Worm (Caenorhabditis elegans) whole organism, young adult: ENCODE measurements around the gene eftu-2.

Experiments used
- B0261.1 ChIP-seq: sonication (generic microtip); optimal IDR thresholded peaks from 2 replicates; lab custom pipeline; 2016; ENCODE audit warnings: mild to moderate bottlenecking, missing genetic modification characterization, moderate library complexity, missing compliant biosample characterization
- D2030.7 ChIP-seq: fragments of 200-800 bp; sonication (Bioruptor generic); IDR thresholded peaks from 2 replicates; pipeline ENCODE4 v1.3.6; 2022; ENCODE audit warnings: missing genetic modification reagents, missing genetic modification characterization, missing compliant biosample characterization
- F57C9.4 ChIP-seq: sonication (generic microtip); optimal IDR thresholded peaks from 2 replicates; lab custom pipeline; 2017; ENCODE audit warnings: mild to moderate bottlenecking, missing genetic modification characterization, missing compliant biosample characterization
- ZK185.1 ChIP-seq: sonication (generic microtip); optimal IDR thresholded peaks from 2 replicates; lab custom pipeline; 2016; ENCODE audit warnings: mild to moderate bottlenecking, missing genetic modification characterization, missing compliant biosample characterization; ENCODE audit not compliant: poor library complexity, severe bottlenecking
- ceh-79 ChIP-seq: sonication (generic microtip); optimal IDR thresholded peaks from 2 replicates; lab custom pipeline; 2017; ENCODE audit warnings: mild to moderate bottlenecking, missing genetic modification characterization, missing compliant biosample characterization
- egl-18 ChIP-seq: fragments of 200-800 bp; sonication (Bioruptor generic); IDR thresholded peaks from 2 replicates; pipeline ENCODE4 v1.3.6; 2022; ENCODE audit warnings: missing genetic modification reagents, missing genetic modification characterization, missing compliant biosample characterization
- him-1 ChIP-seq: sonication (generic microtip); optimal IDR thresholded peaks from 2 replicates; lab custom pipeline; 2016; ENCODE audit warnings: missing genotype, missing genetic modification reagents, missing genetic modification characterization, missing compliant biosample characterization
- let-526 ChIP-seq: fragments of 200-800 bp; sonication (Bioruptor generic); IDR thresholded peaks from 2 replicates; pipeline ENCODE4 v1.3.6; 2022; ENCODE audit warnings: missing genetic modification reagents, missing genetic modification characterization, missing compliant biosample characterization
- let-607 ChIP-seq, 2 experiments: fragments of 200-800 bp in 1 of 2; sonication (Bioruptor generic) in 1 of 2; sonication (generic microtip) in 1 of 2; optimal IDR thresholded peaks; 2 replicates each; lab custom pipeline; 2016 to 2018; ENCODE audit warnings: mild to moderate bottlenecking in 2 of 2, missing compliant biosample characterization in 2 of 2, missing genetic modification characterization in 2 of 2, moderate library complexity in 2 of 2, missing genotype in 1 of 2
- lin-26 ChIP-seq: fragments of 200-800 bp; sonication (Bioruptor generic); IDR thresholded peaks from 2 replicates; pipeline ENCODE4 v1.3.6; 2022; ENCODE audit warnings: missing genetic modification reagents, missing genetic modification characterization, missing compliant biosample characterization
- mcd-1 ChIP-seq: fragments of 200-800 bp; sonication (Bioruptor generic); IDR thresholded peaks from 2 replicates; pipeline ENCODE4 v1.3.6; 2022; ENCODE audit warnings: missing genetic modification reagents, missing genetic modification characterization, missing compliant biosample characterization
- rpc-1 ChIP-seq, 2 experiments: fragments of 150-350 bp in 1 of 2; sonication (generic microtip) in 1 of 2; optimal IDR thresholded peaks; 2 replicates each; lab custom pipeline; 2014 to 2018; ENCODE audit warnings: missing biosample characterization in 1 of 2, missing genetic modification characterization in 1 of 2, missing genetic modification reagents in 1 of 2, missing genotype in 1 of 2
- sea-2 ChIP-seq: fragments of 200-800 bp; sonication (Bioruptor generic); IDR thresholded peaks from 2 replicates; pipeline ENCODE4 v1.3.6; 2022; ENCODE audit warnings: missing genetic modification characterization, missing compliant biosample characterization
- snpc-1.3 ChIP-seq: sonication (generic microtip); optimal IDR thresholded peaks from 2 replicates; lab custom pipeline; 2017; ENCODE audit warnings: missing genetic modification characterization, mild to moderate bottlenecking, missing compliant biosample characterization, antibody characterized with exemption, moderate library complexity, missing genotype, missing genetic modification reagents; ENCODE audit not compliant: insufficient read depth
- tbp1 ChIP-seq: fragments of 200-800 bp; sonication (Bioruptor generic); optimal IDR thresholded peaks from 2 replicates; lab custom pipeline; 2018; ENCODE audit warnings: mild to moderate bottlenecking, missing genetic modification characterization, missing compliant biosample characterization
- ztf-26 ChIP-seq: sonication (generic microtip); optimal IDR thresholded peaks from 2 replicates; lab custom pipeline; 2017; ENCODE audit warnings: missing genetic modification characterization, missing compliant biosample characterization

eftu-2 gene

DNA sequence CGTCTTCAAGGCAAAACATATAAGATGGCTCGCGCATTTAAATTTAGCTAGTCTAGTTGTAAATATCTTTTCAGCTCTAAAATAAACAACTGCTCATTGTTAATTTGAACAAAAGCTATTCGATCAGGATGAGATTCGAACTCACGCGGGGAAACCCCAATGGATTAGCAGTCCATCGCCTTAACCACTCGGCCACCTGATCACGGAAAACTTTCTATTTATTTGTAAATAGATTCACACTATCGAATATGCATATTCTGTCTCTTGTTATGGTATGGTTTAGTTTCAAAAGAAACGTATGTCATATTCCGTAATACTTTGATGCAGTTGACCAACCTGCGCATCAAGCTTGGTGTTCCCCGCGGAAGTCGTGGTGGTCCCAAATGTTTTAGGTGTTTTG, 46.8 kb downstream of the eftu-2 start:
- no peak for TF ChIP-seq egl-18 (GFP tag; lab: Robert Waterston, UW)
- TF ChIP-seq ZK185.1 (tag; lab: Kevin White, UChicago) = peak; percentile 6
- no peak for TF ChIP-seq let-526 (GFP tag; lab: Robert Waterston, UW)
- peak; percentile 60 for TF ChIP-seq rpc-1 (optimal IDR thresholded peaks at IDR 0.05; lab: Kevin White, UChicago)
- peak; percentile 74 for TF ChIP-seq rpc-1 (tag; optimal IDR thresholded peaks at IDR 0.05; lab: Kevin White, UChicago)
- TF ChIP-seq tbp1 = peak; percentile 87
- peak; percentile 79 for TF ChIP-seq lin-26 (GFP tag; lab: Robert Waterston, UW)
- peak; percentile 31 for TF ChIP-seq snpc-1.3
- 0 out of 2 replicates have a peak, but pooled peaks have one; percentile 17 for TF ChIP-seq D2030.7 (GFP tag; lab: Robert Waterston, UW)
- TF ChIP-seq B0261.1 = peak; percentile 60
- TF ChIP-seq him-1 (tag; lab: Kevin White, UChicago) = peak; percentile 51
- TF ChIP-seq ceh-79 (tag; lab: Kevin White, UChicago) = no peak

DNA sequence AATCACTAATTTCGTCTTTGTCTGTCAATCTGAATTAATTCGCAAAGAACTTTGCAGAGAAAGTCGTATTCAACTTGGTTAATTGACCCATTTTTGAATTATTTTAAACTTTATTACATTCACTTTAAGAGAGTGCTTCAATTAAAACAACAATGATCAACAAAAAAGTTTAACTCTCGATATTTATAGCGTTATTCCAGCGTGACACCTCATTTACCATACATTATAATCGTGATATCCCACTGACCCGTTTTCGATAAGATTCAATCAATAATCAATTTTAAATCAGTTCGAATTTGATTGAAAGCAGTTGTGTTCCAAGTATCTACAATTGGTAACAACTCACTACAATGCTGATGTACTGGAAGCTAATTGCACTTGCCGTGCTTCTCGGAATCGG, 47.4 kb downstream of the eftu-2 start, which contains the start of gene clc-10:
clc-10 (plus strand) TSS at position 301 of the 400 bp plus-strand sequence.
- TF ChIP-seq let-607 (tag; optimal IDR thresholded peaks at IDR 0.05; lab: Kevin White, UChicago) = no peak
- TF ChIP-seq F57C9.4 (tag; lab: Kevin White, UChicago) = no peak
- TF ChIP-seq ztf-26 (tag; lab: Kevin White, UChicago) = no peak
- no peak for TF ChIP-seq mcd-1 (GFP tag; lab: Robert Waterston, UW)
- no peak for TF ChIP-seq sea-2 (GFP tag; lab: Robert Waterston, UW)
- TF ChIP-seq, all 124 proteins: peak for 0
